Fruit fly (Drosophila melanogaster): Measurements from ENCODE around the gene Ude.

- TF ChIP-seq h (optimal IDR thresholded peaks at IDR 0.05) (no peak), psq (optimal IDR thresholded peaks at IDR 0.05) (no peak), ttk (optimal IDR thresholded peaks at IDR 0.05) (no peak), Myc (optimal IDR thresholded peaks at IDR 0.05) (no peak)
Observed at dm6 chr3R:24812987-24813636, 13.6 kb upstream of the Ude start.
